Worm (Caenorhabditis elegans): ENCODE measurements around the gene Y38F1A.2.

DNA sequence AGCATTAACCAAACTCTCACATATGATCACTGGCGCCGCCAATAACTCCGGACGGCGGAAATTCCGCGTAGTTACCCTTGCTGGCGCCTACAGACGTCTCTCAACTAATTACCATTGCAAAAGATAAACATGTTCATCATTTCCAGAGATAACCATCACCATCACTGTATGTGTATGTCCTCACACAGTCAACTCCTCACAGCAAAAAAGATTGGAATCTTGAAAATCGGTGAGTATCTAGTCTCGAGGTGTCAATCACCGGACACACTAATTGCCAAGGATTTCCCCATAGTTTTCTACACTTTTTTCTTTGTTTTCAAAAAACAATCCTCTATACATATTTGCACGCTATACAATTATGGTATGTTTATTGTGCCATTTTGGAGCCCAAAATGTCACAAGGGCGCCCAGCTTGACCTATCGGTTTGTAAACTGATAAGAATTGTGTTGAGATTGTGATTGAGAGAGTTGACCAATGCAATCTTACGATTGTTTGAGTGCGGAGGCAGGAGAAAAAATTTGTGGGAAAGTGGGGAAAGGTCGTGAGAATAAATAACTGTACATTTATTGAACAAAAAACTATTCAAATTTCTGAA, 27.3 kb downstream of the Y38F1A.2 start:
- TF ChIP-seq ztf-11 (tag; optimal IDR thresholded peaks at IDR 0.05) = no peak
- TF ChIP-seq cnd-1 (tag; optimal IDR thresholded peaks at IDR 0.05) = no peak
- TF ChIP-seq mep-1 (tag; optimal IDR thresholded peaks at IDR 0.05) = no peak
- TF ChIP-seq lin-13 (tag; optimal IDR thresholded peaks at IDR 0.05) = no peak
- TF ChIP-seq ces-1 (GFP tag; optimal IDR thresholded peaks at IDR 0.05) = no peak
- no peak for TF ChIP-seq unc-39 (tag; optimal IDR thresholded peaks at IDR 0.05)
